Worm (Caenorhabditis elegans) whole organism, early embryonic: ENCODE measurements around the gene csp-1.

Source experiments
- ama-1 ChIP-seq: fragments of 150-350 bp; optimal IDR thresholded peaks from 2 replicates; lab custom pipeline; 2014
- ceh-13 ChIP-seq: fragments of 200-800 bp; sonication (Bioruptor generic); optimal IDR thresholded peaks from 2 replicates; lab custom pipeline; 2018; ENCODE audit warnings: mild to moderate bottlenecking, missing genetic modification characterization, missing compliant biosample characterization
- ceh-36 ChIP-seq: sonication (generic microtip); optimal IDR thresholded peaks from 2 replicates; lab custom pipeline; 2016; ENCODE audit warnings: missing genetic modification characterization, inconsistent platforms, missing compliant biosample characterization
- hmg-4 ChIP-seq: fragments of 200-800 bp; sonication (Bioruptor generic); optimal IDR thresholded peaks from 2 replicates; lab custom pipeline; 2018; ENCODE audit warnings: mild to moderate bottlenecking, missing genetic modification characterization, missing compliant biosample characterization
- pes-1 ChIP-seq: fragments of 200-800 bp; sonication (Bioruptor generic); IDR thresholded peaks from 2 replicates; pipeline ENCODE4 v1.3.6; 2022; ENCODE audit warnings: missing genetic modification reagents, missing genetic modification characterization, missing compliant biosample characterization
- sea-1 ChIP-seq: fragments of 200-800 bp; sonication (Bioruptor generic); conservative IDR thresholded peaks from 2 replicates; pipeline ENCODE4 v1.3.6; 2022; ENCODE audit warnings: missing genetic modification characterization, missing compliant biosample characterization
- tbx-37 ChIP-seq: fragments of 200-800 bp; sonication (Bioruptor generic); conservative IDR thresholded peaks from 2 replicates; pipeline ENCODE4 v1.3.6; 2022; ENCODE audit warnings: missing genetic modification reagents, missing genetic modification characterization, missing compliant biosample characterization
- tra-4 ChIP-seq: sonication (generic microtip); optimal IDR thresholded peaks from 2 replicates; lab custom pipeline; 2017; ENCODE audit warnings: missing genetic modification characterization, missing compliant biosample characterization

ce11 chrII:13593659-13594221, 7.3 kb upstream of the csp-1 start, which contains the start of gene clec-146:
- no peak for TF ChIP-seq tra-4
- no peak for TF ChIP-seq ama-1 (lab: Kevin White, UChicago)
- no peak for TF ChIP-seq tbx-37 (GFP tag; lab: Robert Waterston, UW)
- no peak for TF ChIP-seq ceh-36
- no peak for TF ChIP-seq sea-1
- TF ChIP-seq ceh-13: no peak
- TF ChIP-seq pes-1: no peak
- TF ChIP-seq hmg-4 (GFP tag; lab: Kevin White, UChicago): no peak
